Fruit fly (Drosophila melanogaster): Measurements from ENCODE around the gene CG43072.

DNA sequence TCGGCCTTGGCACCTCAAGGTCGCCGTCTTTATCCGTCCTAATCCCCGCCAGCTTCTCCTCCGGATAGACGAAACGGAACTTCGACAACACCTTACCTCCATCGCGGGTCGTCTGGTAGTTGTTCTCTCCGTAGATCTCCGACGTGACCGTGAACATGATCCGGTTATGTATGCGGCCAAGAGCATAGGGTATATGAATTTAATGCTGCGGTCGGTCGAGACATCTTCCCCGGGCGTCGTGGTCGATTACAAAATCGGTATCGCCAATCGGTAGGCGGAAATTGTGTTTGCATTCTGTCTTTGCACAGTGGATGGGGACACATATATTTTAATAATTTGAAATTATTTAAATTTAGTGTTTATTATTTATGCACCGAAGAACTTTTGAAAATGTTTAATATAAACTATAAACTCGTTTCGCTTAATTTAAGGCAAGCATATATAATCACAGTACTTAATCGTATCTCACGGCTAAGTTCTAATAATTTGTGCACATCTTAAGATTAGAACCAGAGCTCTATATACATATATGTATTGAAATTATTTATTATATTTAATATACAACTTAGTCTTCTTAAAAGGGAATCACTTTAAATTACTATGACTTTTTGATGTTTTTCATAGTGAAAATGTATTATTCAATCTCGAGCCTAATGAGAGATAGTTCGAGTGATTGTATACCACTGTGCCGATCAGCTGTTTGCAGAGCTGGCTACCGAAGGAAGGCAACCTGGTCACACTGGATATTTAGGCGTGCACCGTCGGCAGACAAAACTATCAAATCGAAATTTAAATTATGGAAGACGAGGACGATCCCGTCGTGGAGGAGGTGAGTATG is 34.3 kb upstream of the CG43072 start, which contains the start of the genes CG10584 and Polr3E:
- no peak for TF ChIP-seq CTCF (optimal IDR thresholded peaks at IDR 0.05)
- no peak for TF ChIP-seq CG8478 (optimal IDR thresholded peaks at IDR 0.05)

All from S2 (cell line).